Fruit fly (Drosophila melanogaster) whole organism, prepupa: ENCODE data around the gene Klp31E.

Experiments
- CG16779 ChIP-seq: fragments of 200-800 bp; sonication (Bioruptor generic); optimal IDR thresholded peaks from 3 replicates; lab custom pipeline; 2017; ENCODE audit warnings: missing biosample characterization, mild to moderate bottlenecking, missing genetic modification characterization
- CG31627 ChIP-seq: fragments of 200-800 bp; sonication (Bioruptor generic); optimal IDR thresholded peaks from 3 replicates; lab custom pipeline; 2016; ENCODE audit warnings: missing biosample characterization, missing genetic modification characterization
- CG6276 ChIP-seq: fragments of 200-800 bp; sonication (Bioruptor generic); optimal IDR thresholded peaks from 2 replicates; lab custom pipeline; 2017; ENCODE audit warnings: missing biosample characterization, mild to moderate bottlenecking, missing genetic modification characterization
- CG6808 ChIP-seq: fragments of 200-800 bp; sonication (Bioruptor generic); optimal IDR thresholded peaks from 3 replicates; lab custom pipeline; 2017; ENCODE audit warnings: missing biosample characterization, missing genetic modification characterization, mild to moderate bottlenecking, moderate library complexity, missing genetic modification reagents
- CG7368 ChIP-seq: fragments of 200-800 bp; sonication (Bioruptor generic); optimal IDR thresholded peaks from 3 replicates; lab custom pipeline; 2016; ENCODE audit warnings: missing biosample characterization, missing genetic modification characterization
- Hr39 ChIP-seq: fragments of 200-800 bp; sonication (Bioruptor generic); optimal IDR thresholded peaks from 2 replicates; lab custom pipeline; 2016; ENCODE audit warnings: missing biosample characterization, missing genetic modification characterization
- Hr4 ChIP-seq: fragments of 200-800 bp; sonication (Bioruptor generic); optimal IDR thresholded peaks from 3 replicates; lab custom pipeline; 2016; ENCODE audit warnings: missing biosample characterization, missing genetic modification characterization
- acj6 ChIP-seq: fragments of 200-800 bp; sonication (Bioruptor generic); optimal IDR thresholded peaks from 3 replicates; lab custom pipeline; 2016; ENCODE audit warnings: missing biosample characterization, missing genetic modification characterization
- cyc ChIP-seq: fragments of 200-800 bp; sonication (Bioruptor generic); optimal IDR thresholded peaks from 3 replicates; lab custom pipeline; 2016; ENCODE audit warnings: missing biosample characterization, missing genetic modification characterization
- dsx ChIP-seq: fragments of 200-800 bp; optimal IDR thresholded peaks from 3 replicates; lab custom pipeline; 2019; ENCODE audit warnings: missing biosample characterization, mild to moderate bottlenecking, missing genetic modification characterization, moderate library complexity; ENCODE audit not compliant: poor library complexity, severe bottlenecking

DNA sequence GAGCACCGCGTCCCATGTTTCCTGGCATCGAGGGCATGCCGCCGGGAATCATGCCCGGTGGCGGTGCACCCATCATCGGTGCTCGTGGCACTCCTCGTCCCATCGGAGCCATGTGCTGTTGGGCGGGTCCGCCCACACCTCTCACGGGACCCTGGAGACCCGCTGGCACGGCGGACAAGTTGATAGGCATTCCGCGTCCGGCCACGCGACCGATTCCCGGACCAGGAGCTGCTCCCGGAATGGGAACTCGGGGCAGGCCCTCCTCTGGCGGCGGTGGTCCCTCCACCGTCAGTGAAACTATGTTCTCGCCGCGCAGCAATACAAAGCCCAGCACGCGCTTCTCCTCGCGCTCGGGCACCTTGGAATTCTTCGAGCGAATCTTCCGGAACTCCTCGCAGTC lies 11.8 kb downstream of the Klp31E start:
- no peak for TF ChIP-seq dsx (GFP tag; lab: Kevin White, UChicago)
- no peak for TF ChIP-seq CG7368 (GFP tag; lab: Kevin White, UChicago)
- TF ChIP-seq CG6808 (GFP tag; lab: Kevin White, UChicago) = no peak
- no peak for TF ChIP-seq acj6 (GFP tag; lab: Kevin White, UChicago)
- TF ChIP-seq Hr39 = no peak
- TF ChIP-seq Hr4 (GFP tag; lab: Kevin White, UChicago) = no peak
- no peak for TF ChIP-seq CG6276 (GFP tag; lab: Kevin White, UChicago)
- TF ChIP-seq CG16779 (tag; lab: Kevin White, UChicago) = no peak
- TF ChIP-seq CG31627 (GFP tag; lab: Kevin White, UChicago) = no peak
- TF ChIP-seq cyc (GFP tag; lab: Kevin White, UChicago) = no peak
